Worm (Caenorhabditis elegans): ENCODE data around the gene rpl-6.

ce11 chrIII:7242988-7243387 lies 34.7 kb downstream of the rpl-6 start, which contains the start of gene osm-10:
- no peak for TF ChIP-seq aha-1 (tag; optimal IDR thresholded peaks at IDR 0.05)
- no peak for TF ChIP-seq elt-2 (tag; optimal IDR thresholded peaks at IDR 0.05)

All from whole organism, L1 larva.